Worm (Caenorhabditis elegans): ENCODE results near the gene C49F8.1.

DNA sequence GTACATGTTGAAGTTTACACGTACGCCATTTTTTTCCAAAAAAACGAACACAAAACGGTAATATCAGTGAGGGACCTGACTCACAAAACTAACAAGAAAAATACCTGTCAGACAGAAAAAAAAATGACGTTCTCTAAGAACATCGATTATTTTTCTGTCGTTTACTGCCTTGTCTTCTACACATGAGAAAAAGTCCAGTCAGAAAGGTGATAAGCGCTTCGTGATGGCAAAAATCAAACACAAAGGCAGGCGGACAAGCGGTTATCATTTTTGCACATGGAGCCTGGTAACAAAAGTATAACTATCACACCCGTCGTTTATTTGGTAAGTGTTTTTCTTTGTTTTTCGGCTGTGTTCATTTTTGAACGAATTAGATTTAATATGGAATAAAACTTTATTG, 31.0 kb downstream of the C49F8.1 start, which contains the start of gene F46G10.4:
- TF ChIP-seq snpc-4 (tag; optimal IDR thresholded peaks at IDR 0.05) (no peak), nhr-237 (tag; optimal IDR thresholded peaks at IDR 0.05) (no peak), unc-62 (GFP tag; optimal IDR thresholded peaks at IDR 0.05) (no peak), lsy-2 (tag; optimal IDR thresholded peaks at IDR 0.05) (no peak), elt-3 (tag; optimal IDR thresholded peaks at IDR 0.05) (no peak), pha-4 (tag; optimal IDR thresholded peaks at IDR 0.05) (no peak), sptf-1 (tag; optimal IDR thresholded peaks at IDR 0.05) (no peak), ztf-11 (tag; optimal IDR thresholded peaks at IDR 0.05) (no peak), nhr-12 (tag; optimal IDR thresholded peaks at IDR 0.05) (no peak), nhr-28 (tag; optimal IDR thresholded peaks at IDR 0.05) (no peak)
